Worm (Caenorhabditis elegans) whole organism, young adult: ENCODE results near the gene hsp-12.2.

Experiments
- B0019.2 ChIP-seq: fragments of 200-800 bp; sonication (Bioruptor generic); conservative IDR thresholded peaks from 2 replicates; pipeline ENCODE4 v1.3.6; 2022; ENCODE audit warnings: missing genetic modification reagents, missing genetic modification characterization, missing compliant biosample characterization
- D2030.7 ChIP-seq: fragments of 200-800 bp; sonication (Bioruptor generic); IDR thresholded peaks from 2 replicates; pipeline ENCODE4 v1.3.6; 2022; ENCODE audit warnings: missing genetic modification reagents, missing genetic modification characterization, missing compliant biosample characterization
- K11D2.4 ChIP-seq: fragments of 200-800 bp; sonication (Bioruptor generic); IDR thresholded peaks from 2 replicates; pipeline ENCODE4 v1.3.6; 2022; ENCODE audit warnings: missing genetic modification reagents, missing genetic modification characterization, missing compliant biosample characterization
- Y67H2A.10 ChIP-seq: fragments of 200-800 bp; sonication (Bioruptor generic); conservative IDR thresholded peaks from 2 replicates; pipeline ENCODE4 v1.3.6; 2022; ENCODE audit warnings: missing genetic modification reagents, missing genetic modification characterization, missing compliant biosample characterization
- bed-2 ChIP-seq: fragments of 200-800 bp; sonication (Bioruptor generic); IDR thresholded peaks from 2 replicates; pipeline ENCODE4 v1.3.6; 2022; ENCODE audit warnings: missing genetic modification reagents, missing genetic modification characterization, missing compliant biosample characterization
- hrde-1 ChIP-seq: sonication (generic microtip); optimal IDR thresholded peaks from 2 replicates; lab custom pipeline; 2016; ENCODE audit warnings: missing genetic modification characterization, mild to moderate bottlenecking, missing compliant biosample characterization, moderate library complexity, missing genotype, missing genetic modification reagents, borderline replicate concordance
- madf-3 ChIP-seq: fragments of 200-800 bp; sonication (Bioruptor generic); IDR thresholded peaks from 2 replicates; pipeline ENCODE4 v1.3.6; 2022; ENCODE audit warnings: missing genetic modification reagents, missing genetic modification characterization, missing compliant biosample characterization

DNA sequence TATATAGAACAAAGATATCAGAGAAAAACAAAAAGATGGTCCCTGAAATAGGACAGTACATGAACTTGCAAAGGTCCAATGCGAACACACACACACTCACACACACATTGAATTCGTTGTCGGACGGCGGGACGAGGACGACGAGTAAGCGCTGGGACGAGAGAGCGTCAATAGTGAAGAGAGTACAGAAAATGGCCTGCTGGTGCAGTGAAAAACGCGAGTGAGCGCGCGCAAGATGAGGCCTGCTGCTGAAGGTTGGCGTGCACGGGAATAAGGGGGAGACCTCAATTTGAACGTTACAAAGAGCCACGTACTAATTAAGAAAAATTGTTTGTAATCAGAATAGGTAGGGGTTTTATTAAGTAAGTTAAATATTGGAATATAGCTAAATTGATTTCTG is 10.9 kb upstream of the hsp-12.2 start:
- no peak for TF ChIP-seq hrde-1 (tag; lab: Kevin White, UChicago)
- TF ChIP-seq K11D2.4 (GFP tag; lab: Robert Waterston, UW): 0 out of 2 replicates have a peak, but pooled peaks have one; percentile 24
- no peak for TF ChIP-seq Y67H2A.10 (GFP tag; lab: Robert Waterston, UW)
- TF ChIP-seq B0019.2 (GFP tag; lab: Robert Waterston, UW): no peak
- TF ChIP-seq bed-2: no peak
- TF ChIP-seq D2030.7: no peak
- TF ChIP-seq madf-3: no peak
